Fruit fly (Drosophila melanogaster) whole organism, embryonic: ENCODE data around the gene CG42553.

ENCODE experiments used
- Abd-B ChIP-seq: fragments of 200-800 bp; sonication (Bioruptor generic); optimal IDR thresholded peaks from 2 replicates; lab custom pipeline; 2018; ENCODE audit warnings: missing biosample characterization, mild to moderate bottlenecking, missing genetic modification characterization, moderate library complexity
- Asciz ChIP-seq: fragments of 200-800 bp; sonication (Bioruptor generic); optimal IDR thresholded peaks from 2 replicates; lab custom pipeline; 2017; ENCODE audit warnings: missing biosample characterization, mild to moderate bottlenecking, missing genetic modification characterization, missing genetic modification reagents
- Atf3 ChIP-seq: fragments of 200-800 bp; sonication (Bioruptor generic); optimal IDR thresholded peaks from 3 replicates; lab custom pipeline; 2016; ENCODE audit warnings: missing biosample characterization, missing genetic modification characterization
- Atf6 ChIP-seq: fragments of 200-800 bp; sonication (Bioruptor generic); IDR thresholded peaks from 2 replicates; pipeline ENCODE4 v1.3.6; 2022; ENCODE audit warnings: missing biosample characterization, missing genetic modification characterization
- CG10654 ChIP-seq: fragments of 200-800 bp; sonication (Bioruptor generic); optimal IDR thresholded peaks from 2 replicates; lab custom pipeline; 2016; ENCODE audit warnings: missing biosample characterization, missing genetic modification characterization
- CG12659 ChIP-seq: fragments of 200-800 bp; sonication (Bioruptor generic); optimal IDR thresholded peaks from 3 replicates; lab custom pipeline; 2017; ENCODE audit warnings: mild to moderate bottlenecking, missing biosample characterization, missing genetic modification reagents, missing genetic modification characterization
- CG14050 ChIP-seq: fragments of 200-800 bp; sonication (Bioruptor generic); IDR thresholded peaks from 3 replicates; pipeline ENCODE4 v1.3.6; 2022; ENCODE audit warnings: missing biosample characterization, missing genetic modification characterization
- CG14710 ChIP-seq: fragments of 200-800 bp; sonication (Bioruptor generic); optimal IDR thresholded peaks from 3 replicates; lab custom pipeline; 2019; ENCODE audit warnings: missing biosample characterization, mild to moderate bottlenecking, missing genetic modification characterization, moderate library complexity
- CG15269 ChIP-seq: fragments of 200-800 bp; sonication (Bioruptor generic); optimal IDR thresholded peaks from 2 replicates; lab custom pipeline; 2018; ENCODE audit warnings: missing biosample characterization, mild to moderate bottlenecking, missing genetic modification characterization, moderate library complexity
- CG17802 ChIP-seq: fragments of 200-800 bp; sonication (Bioruptor generic); optimal IDR thresholded peaks from 2 replicates; lab custom pipeline; 2018; ENCODE audit warnings: missing biosample characterization, mild to moderate bottlenecking, missing genetic modification characterization, moderate library complexity
- CG18262 ChIP-seq: fragments of 200-800 bp; optimal IDR thresholded peaks from 3 replicates; lab custom pipeline; 2019; ENCODE audit warnings: missing biosample characterization, mild to moderate bottlenecking, missing genetic modification characterization, moderate library complexity
- CG2712 ChIP-seq: fragments of 200-800 bp; optimal IDR thresholded peaks from 3 replicates; lab custom pipeline; 2019; ENCODE audit warnings: missing biosample characterization, mild to moderate bottlenecking, missing genetic modification characterization, moderate library complexity
- CG31365 ChIP-seq: fragments of 200-800 bp; sonication (Bioruptor generic); optimal IDR thresholded peaks from 2 replicates; lab custom pipeline; 2018; ENCODE audit warnings: missing biosample characterization, mild to moderate bottlenecking, missing genetic modification characterization
- CG34422 ChIP-seq: fragments of 200-800 bp; sonication (Bioruptor generic); IDR thresholded peaks from 3 replicates; pipeline ENCODE4 v1.3.6; 2022; ENCODE audit warnings: missing biosample characterization, missing genetic modification characterization
- CG42726 ChIP-seq: fragments of 200-800 bp; sonication (Bioruptor generic); IDR thresholded peaks from 2 replicates; pipeline ENCODE4 v1.3.6; 2022; ENCODE audit warnings: missing biosample characterization, missing genetic modification characterization; ENCODE audit not compliant: partially characterized antibody
- CG4328 ChIP-seq: fragments of 200-800 bp; sonication (Bioruptor generic); optimal IDR thresholded peaks from 3 replicates; lab custom pipeline; 2017; ENCODE audit warnings: missing biosample characterization, missing genetic modification reagents, missing genetic modification characterization
- CG6791 ChIP-seq: fragments of 200-800 bp; sonication (Bioruptor generic); IDR thresholded peaks from 3 replicates; pipeline ENCODE4 v1.3.6; 2022; ENCODE audit warnings: missing biosample characterization, missing genetic modification characterization; ENCODE audit not compliant: partially characterized antibody
- CG8089 ChIP-seq: fragments of 200-800 bp; sonication (Bioruptor generic); optimal IDR thresholded peaks from 3 replicates; lab custom pipeline; 2016; ENCODE audit warnings: missing biosample characterization, missing genetic modification characterization
- CG8388 ChIP-seq: fragments of 200-800 bp; sonication (Bioruptor generic); optimal IDR thresholded peaks from 2 replicates; lab custom pipeline; 2019; ENCODE audit warnings: missing biosample characterization, mild to moderate bottlenecking, missing genetic modification characterization, moderate library complexity
- CG9437 ChIP-seq: fragments of 200-800 bp; sonication (Bioruptor generic); optimal IDR thresholded peaks from 2 replicates; lab custom pipeline; 2018; ENCODE audit warnings: missing biosample characterization, mild to moderate bottlenecking, missing genetic modification characterization
- CHES-1-like ChIP-seq: fragments of 200-800 bp; sonication (Bioruptor generic); optimal IDR thresholded peaks from 2 replicates; lab custom pipeline; 2016; ENCODE audit warnings: missing biosample characterization, missing genetic modification characterization
- CTCF ChIP-seq: fragments of 200-800 bp; sonication (Bioruptor generic); optimal IDR thresholded peaks from 2 replicates; lab custom pipeline; 2017; ENCODE audit warnings: missing biosample characterization, mild to moderate bottlenecking, missing genetic modification characterization, moderate library complexity
- Dek ChIP-seq: fragments of 200-800 bp; sonication (Bioruptor generic); optimal IDR thresholded peaks from 3 replicates; lab custom pipeline; 2019; ENCODE audit warnings: missing biosample characterization, mild to moderate bottlenecking, missing genetic modification characterization, moderate library complexity
- H15 ChIP-seq: fragments of 200-800 bp; sonication (Bioruptor generic); IDR thresholded peaks from 3 replicates; pipeline ENCODE4 v1.3.6; 2022; ENCODE audit warnings: missing biosample characterization, missing genetic modification characterization
- HHEX ChIP-seq: fragments of 200-800 bp; sonication (Bioruptor generic); optimal IDR thresholded peaks from 3 replicates; lab custom pipeline; 2017; ENCODE audit warnings: missing biosample characterization, mild to moderate bottlenecking, missing genetic modification characterization, missing genetic modification reagents
- Hr39 ChIP-seq: fragments of >200 bp; optimal IDR thresholded peaks from 2 replicates; lab custom pipeline; 2017
- Mad ChIP-seq: fragments of 200-800 bp; sonication (Bioruptor generic); optimal IDR thresholded peaks from 2 replicates; lab custom pipeline; 2016; ENCODE audit warnings: missing biosample characterization, missing genetic modification characterization
- Opbp ChIP-seq: fragments of 200-800 bp; sonication (Bioruptor generic); IDR thresholded peaks from 3 replicates; pipeline ENCODE4 v1.3.6; 2022; ENCODE audit warnings: missing biosample characterization, missing genetic modification characterization; ENCODE audit not compliant: partially characterized antibody
- TFAM ChIP-seq: fragments of 200-800 bp; sonication (Bioruptor generic); optimal IDR thresholded peaks from 2 replicates; lab custom pipeline; 2017; ENCODE audit warnings: missing biosample characterization, missing genetic modification characterization, inconsistent platforms
- abd-A ChIP-seq: fragments of 200-800 bp; sonication (Bioruptor generic); optimal IDR thresholded peaks from 3 replicates; lab custom pipeline; 2019; ENCODE audit warnings: missing biosample characterization, mild to moderate bottlenecking, missing genetic modification characterization, moderate library complexity
- btn ChIP-seq: fragments of 200-800 bp; sonication (Bioruptor generic); optimal IDR thresholded peaks from 2 replicates; lab custom pipeline; 2016; ENCODE audit warnings: missing biosample characterization, missing genetic modification characterization
- danr ChIP-seq: fragments of 200-800 bp; sonication (Bioruptor generic); IDR thresholded peaks from 2 replicates; pipeline ENCODE4 v1.3.6; 2022; ENCODE audit warnings: missing biosample characterization, missing genetic modification characterization
- dpn ChIP-seq, 2 experiments: fragments of 200-800 bp; sonication (Bioruptor generic); optimal IDR thresholded peaks; 3 replicates each; lab custom pipeline; 2016; ENCODE audit warnings: missing biosample characterization in 2 of 2, missing genetic modification characterization in 2 of 2
- exex ChIP-seq: fragments of 200-800 bp; sonication (Bioruptor generic); optimal IDR thresholded peaks from 4 replicates; lab custom pipeline; 2018; ENCODE audit warnings: missing biosample characterization, mild to moderate bottlenecking, missing genetic modification characterization, moderate library complexity
- jigr1 ChIP-seq: fragments of 200-800 bp; sonication (Bioruptor generic); IDR thresholded peaks from 3 replicates; pipeline ENCODE4 v1.3.6; 2022; ENCODE audit warnings: missing biosample characterization, missing genetic modification characterization
- kni ChIP-seq: fragments of 200-800 bp; sonication (Bioruptor generic); optimal IDR thresholded peaks from 3 replicates; lab custom pipeline; 2017; ENCODE audit warnings: mild to moderate bottlenecking, missing biosample characterization, missing genetic modification reagents, missing genetic modification characterization
- lbe ChIP-seq: fragments of 200-800 bp; sonication (Bioruptor generic); optimal IDR thresholded peaks from 2 replicates; lab custom pipeline; 2016; ENCODE audit warnings: missing biosample characterization, mild to moderate bottlenecking, missing genetic modification characterization
- nerfin-2 ChIP-seq: fragments of 200-800 bp; sonication (Bioruptor generic); IDR thresholded peaks from 2 replicates; pipeline ENCODE4 v1.3.6; 2022; ENCODE audit warnings: missing biosample characterization, missing genetic modification characterization; ENCODE audit not compliant: partially characterized antibody
- pfk ChIP-seq: fragments of 200-800 bp; sonication (Bioruptor generic); optimal IDR thresholded peaks from 2 replicates; lab custom pipeline; 2018; ENCODE audit warnings: missing biosample characterization, mild to moderate bottlenecking, missing genetic modification characterization, moderate library complexity
- pnt ChIP-seq: fragments of 200-800 bp; sonication (Bioruptor generic); optimal IDR thresholded peaks from 3 replicates; lab custom pipeline; 2016; ENCODE audit warnings: missing biosample characterization, missing genetic modification characterization
- pum ChIP-seq: fragments of 200-800 bp; sonication (Bioruptor generic); optimal IDR thresholded peaks from 2 replicates; lab custom pipeline; 2016; ENCODE audit warnings: missing biosample characterization, missing genetic modification characterization
- schlank ChIP-seq: fragments of 200-800 bp; sonication (Bioruptor generic); optimal IDR thresholded peaks from 2 replicates; lab custom pipeline; 2018; ENCODE audit warnings: missing biosample characterization, mild to moderate bottlenecking, missing genetic modification characterization
- sd ChIP-seq: fragments of 200-800 bp; sonication (Bioruptor generic); optimal IDR thresholded peaks from 3 replicates; lab custom pipeline; 2018; ENCODE audit warnings: missing biosample characterization, mild to moderate bottlenecking, missing genetic modification characterization, moderate library complexity
- shn ChIP-seq: fragments of 200-800 bp; sonication (Bioruptor generic); optimal IDR thresholded peaks from 3 replicates; lab custom pipeline; 2016; ENCODE audit warnings: missing biosample characterization, missing genetic modification characterization
- sug ChIP-seq: fragments of 200-800 bp; optimal IDR thresholded peaks from 2 replicates; lab custom pipeline; 2019; ENCODE audit warnings: missing biosample characterization, mild to moderate bottlenecking, missing genetic modification characterization, moderate library complexity
- tin ChIP-seq: fragments of 200-800 bp; sonication (Bioruptor generic); optimal IDR thresholded peaks from 3 replicates; lab custom pipeline; 2016; ENCODE audit warnings: missing biosample characterization, missing genetic modification characterization
- usp ChIP-seq: fragments of >200 bp; optimal IDR thresholded peaks from 2 replicates; lab custom pipeline; 2017; ENCODE audit warnings: missing biosample characterization, missing genetic modification characterization
- vfl ChIP-seq: fragments of 200-800 bp; sonication (Bioruptor generic); optimal IDR thresholded peaks from 2 replicates; lab custom pipeline; 2016; ENCODE audit warnings: missing biosample characterization, missing genetic modification characterization
- vvl ChIP-seq: fragments of 200-800 bp; sonication (Bioruptor generic); IDR thresholded peaks from 2 replicates; pipeline ENCODE4 v1.3.6; 2022; ENCODE audit warnings: missing biosample characterization, missing genetic modification characterization
- yki ChIP-seq: fragments of >200 bp; optimal IDR thresholded peaks from 3 replicates; lab custom pipeline; 2018

CG42553 gene

DNA sequence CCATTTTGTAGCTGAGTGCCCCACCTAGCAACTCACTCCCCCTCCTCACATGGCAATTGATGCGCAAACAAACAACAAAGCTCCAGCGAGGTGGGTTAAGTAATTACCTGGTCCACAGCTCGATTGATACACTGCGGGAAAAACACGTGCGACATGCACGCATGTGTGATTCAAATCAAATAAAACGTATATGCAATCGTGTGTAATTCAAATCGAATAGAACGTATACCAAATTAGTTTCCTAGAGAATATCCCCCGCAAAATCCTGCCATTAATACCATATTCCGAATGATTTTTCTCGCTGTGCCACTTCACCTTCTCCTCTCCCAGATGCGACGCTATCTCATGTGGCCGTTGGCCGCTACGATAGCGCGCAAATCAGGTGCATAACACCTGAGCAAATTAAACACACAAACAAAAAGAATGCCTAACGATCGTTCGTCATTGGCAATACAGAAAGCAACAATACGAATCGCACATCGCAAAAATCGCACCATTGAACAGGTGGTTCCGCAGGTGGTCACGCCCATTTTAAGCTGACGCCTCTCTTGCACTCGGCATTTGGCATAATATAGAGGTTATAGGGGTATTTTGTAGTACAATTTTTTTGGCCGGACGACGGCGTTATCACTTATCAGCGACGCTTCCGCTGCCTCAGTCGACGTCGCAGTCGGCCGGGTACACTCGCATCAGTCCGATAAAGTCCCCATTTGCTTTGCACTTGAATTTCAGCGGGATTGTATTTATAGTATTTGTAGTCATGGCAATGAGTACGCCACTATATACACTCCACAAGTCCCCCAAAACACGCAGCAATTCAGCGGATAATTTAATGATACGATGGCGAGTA is 49.6 kb upstream of the CG42553 start (continued):
- TF ChIP-seq nerfin-2 (GFP tag; lab: Robert Waterston, UW) (no peak), btn (GFP tag; lab: Kevin White, UChicago) (peak; percentile 2), pnt (GFP tag; lab: Kevin White, UChicago) (peak; percentile 68), usp (GFP tag; lab: Kevin White, UChicago) (no peak), vfl (GFP tag; lab: Kevin White, UChicago) (peak; percentile 36), CG2712 (tag; lab: Kevin White, UChicago) (peak; percentile 72), lbe (GFP tag; lab: Kevin White, UChicago) (peak; percentile 87), CG6791 (GFP tag; lab: Robert Waterston, UW) (no peak), kni (GFP tag; lab: Kevin White, UChicago) (no peak), CG9437 (peak; percentile 30), CG14710 (tag; lab: Kevin White, UChicago) (peak; percentile 35), Mad (peak; percentile 58), danr (GFP tag; lab: Robert Waterston, UW) (no peak), HHEX (GFP tag; lab: Kevin White, UChicago) (peak; percentile 60), TFAM (GFP tag; lab: Kevin White, UChicago) (peak; percentile 12), sd (tag; lab: Kevin White, UChicago) (no peak), CG31365 (tag; lab: Kevin White, UChicago) (peak; percentile 16), CG42726 (GFP tag; lab: Robert Waterston, UW) (no peak), shn (GFP tag; lab: Kevin White, UChicago) (peak; percentile 30), CG10654 (GFP tag; lab: Kevin White, UChicago) (no peak), CG8388 (peak; percentile 50), exex (tag; lab: Kevin White, UChicago) (peak; percentile 65), Abd-B (GFP tag; lab: Kevin White, UChicago) (peak; percentile 60), CG12659 (GFP tag; lab: Kevin White, UChicago) (peak; percentile 74), dpn (GFP tag; optimal IDR thresholded peaks at IDR 0.05; lab: Kevin White, UChicago) (peak; percentile 77 to 82), tin (GFP tag; lab: Kevin White, UChicago) (peak; percentile 62), abd-A (tag; lab: Kevin White, UChicago) (no peak), Atf6 (GFP tag; lab: Robert Waterston, UW) (peak; percentile 80), CG8089 (GFP tag; lab: Kevin White, UChicago) (peak; percentile 43), Asciz (GFP tag; lab: Kevin White, UChicago) (peak; percentile 51), CG14050 (GFP tag; lab: Robert Waterston, UW) (peak; percentile 49; the same call in 2 of the 3 replicates), CG18262 (tag; lab: Kevin White, UChicago) (peak; percentile 54), sug (tag; lab: Kevin White, UChicago) (peak; percentile 59), CHES-1-like (GFP tag; lab: Kevin White, UChicago) (peak; percentile 57), vvl (GFP tag; lab: Robert Waterston, UW) (peak; percentile 79), pfk (GFP tag; lab: Kevin White, UChicago) (no peak), CG17802 (no peak), Hr39 (lab: Kevin White, UChicago) (no peak), yki (no peak), schlank (tag; lab: Kevin White, UChicago) (peak; percentile 53), Dek (peak; percentile 53), jigr1 (GFP tag; lab: Robert Waterston, UW) (0 out of 3 replicates have a peak, but pooled peaks have one; percentile 23), H15 (GFP tag; lab: Robert Waterston, UW) (peak; percentile 77), Opbp (no peak), CTCF (GFP tag; lab: Kevin White, UChicago) (no peak), CG4328 (GFP tag; lab: Kevin White, UChicago) (no peak), CG15269 (tag; lab: Kevin White, UChicago) (peak; percentile 66), Atf3 (GFP tag; lab: Kevin White, UChicago) (peak; percentile 43), CG34422 (no peak; the same call in 2 of the 3 replicates), pum (GFP tag; lab: Kevin White, UChicago) (peak; percentile 40)
